Fruit fly (Drosophila melanogaster) whole organism, embryonic: ENCODE measurements around the gene Cyp28c1.

ENCODE experiments used
- ATbp ChIP-seq: fragments of 200-800 bp; sonication (Bioruptor generic); optimal IDR thresholded peaks from 2 replicates; lab custom pipeline; 2017; ENCODE audit warnings: missing biosample characterization, mild to moderate bottlenecking, missing genetic modification characterization, missing genetic modification reagents
- Asciz ChIP-seq: fragments of 200-800 bp; sonication (Bioruptor generic); optimal IDR thresholded peaks from 2 replicates; lab custom pipeline; 2017; ENCODE audit warnings: missing biosample characterization, mild to moderate bottlenecking, missing genetic modification characterization, missing genetic modification reagents
- CG10267 ChIP-seq: fragments of 200-800 bp; sonication (Bioruptor generic); optimal IDR thresholded peaks from 2 replicates; lab custom pipeline; 2018; ENCODE audit warnings: missing biosample characterization, mild to moderate bottlenecking, missing genetic modification characterization, moderate library complexity
- CG11398 ChIP-seq: fragments of 200-800 bp; sonication (Bioruptor generic); optimal IDR thresholded peaks from 2 replicates; lab custom pipeline; 2016; ENCODE audit warnings: missing biosample characterization, missing genetic modification characterization
- CG12391 ChIP-seq: fragments of 200-800 bp; sonication (Bioruptor generic); optimal IDR thresholded peaks from 3 replicates; lab custom pipeline; 2018; ENCODE audit warnings: missing biosample characterization, mild to moderate bottlenecking, missing genetic modification characterization, moderate library complexity
- CG12659 ChIP-seq: fragments of 200-800 bp; sonication (Bioruptor generic); optimal IDR thresholded peaks from 3 replicates; lab custom pipeline; 2017; ENCODE audit warnings: mild to moderate bottlenecking, missing biosample characterization, missing genetic modification reagents, missing genetic modification characterization
- CG13894 ChIP-seq: fragments of 200-800 bp; sonication (Bioruptor generic); optimal IDR thresholded peaks from 3 replicates; lab custom pipeline; 2018; ENCODE audit warnings: missing biosample characterization, mild to moderate bottlenecking, missing genetic modification characterization, moderate library complexity
- CG14710 ChIP-seq: fragments of 200-800 bp; sonication (Bioruptor generic); optimal IDR thresholded peaks from 3 replicates; lab custom pipeline; 2019; ENCODE audit warnings: missing biosample characterization, mild to moderate bottlenecking, missing genetic modification characterization, moderate library complexity
- CG15011 ChIP-seq: fragments of 200-800 bp; sonication (Bioruptor generic); optimal IDR thresholded peaks from 3 replicates; lab custom pipeline; 2018; ENCODE audit warnings: missing biosample characterization, mild to moderate bottlenecking, missing genetic modification characterization
- CG15269 ChIP-seq: fragments of 200-800 bp; sonication (Bioruptor generic); optimal IDR thresholded peaks from 2 replicates; lab custom pipeline; 2018; ENCODE audit warnings: missing biosample characterization, mild to moderate bottlenecking, missing genetic modification characterization, moderate library complexity
- CG16863 ChIP-seq: fragments of 200-800 bp; sonication (Bioruptor generic); optimal IDR thresholded peaks from 3 replicates; lab custom pipeline; 2016; ENCODE audit warnings: missing biosample characterization, missing genetic modification characterization
- CG2712 ChIP-seq: fragments of 200-800 bp; optimal IDR thresholded peaks from 3 replicates; lab custom pipeline; 2019; ENCODE audit warnings: missing biosample characterization, mild to moderate bottlenecking, missing genetic modification characterization, moderate library complexity
- CG33557 ChIP-seq: fragments of 200-800 bp; sonication (Bioruptor generic); optimal IDR thresholded peaks from 2 replicates; lab custom pipeline; 2019; ENCODE audit warnings: missing biosample characterization, mild to moderate bottlenecking, missing genetic modification characterization, moderate library complexity
- CG34224 ChIP-seq: fragments of 200-800 bp; sonication (Bioruptor generic); IDR thresholded peaks from 3 replicates; pipeline ENCODE4 v1.3.6; 2022; ENCODE audit warnings: missing biosample characterization, missing genetic modification characterization; ENCODE audit not compliant: partially characterized antibody
- CG3847 ChIP-seq: fragments of 200-800 bp; sonication (Bioruptor generic); IDR thresholded peaks from 2 replicates; pipeline ENCODE4 v1.3.6; 2022; ENCODE audit warnings: missing biosample characterization, missing genetic modification characterization
- CG4424 ChIP-seq: fragments of 200-800 bp; sonication (Bioruptor generic); optimal IDR thresholded peaks from 3 replicates; lab custom pipeline; 2016; ENCODE audit warnings: missing biosample characterization, missing genetic modification characterization
- CG6175 ChIP-seq: fragments of 200-800 bp; sonication (Bioruptor generic); IDR thresholded peaks from 3 replicates; pipeline ENCODE4 v1.3.6; 2022; ENCODE audit warnings: missing biosample characterization, missing genetic modification characterization
- CG7963 ChIP-seq: fragments of 200-800 bp; sonication (Bioruptor generic); IDR thresholded peaks from 3 replicates; pipeline ENCODE4 v1.3.6; 2022; ENCODE audit warnings: missing biosample characterization, missing genetic modification characterization; ENCODE audit not compliant: partially characterized antibody
- CG8290 ChIP-seq, 3 experiments: fragments of 200-800 bp; sonication (Bioruptor generic); optimal IDR thresholded peaks; 2 replicates each; lab custom pipeline; 2016 to 2019; ENCODE audit warnings: missing biosample characterization in 3 of 3, missing genetic modification characterization in 3 of 3, mild to moderate bottlenecking in 2 of 3, moderate library complexity in 1 of 3
- CHES-1-like ChIP-seq: fragments of 200-800 bp; sonication (Bioruptor generic); optimal IDR thresholded peaks from 2 replicates; lab custom pipeline; 2016; ENCODE audit warnings: missing biosample characterization, missing genetic modification characterization
- CrebB ChIP-seq: fragments of 200-800 bp; sonication (Bioruptor generic); optimal IDR thresholded peaks from 3 replicates; lab custom pipeline; 2018; ENCODE audit warnings: missing biosample characterization, mild to moderate bottlenecking, missing genetic modification characterization
- D19B ChIP-seq: fragments of 200-800 bp; sonication (Bioruptor generic); optimal IDR thresholded peaks from 2 replicates; lab custom pipeline; 2017; ENCODE audit warnings: missing biosample characterization, mild to moderate bottlenecking, missing genetic modification characterization
- Doc3 ChIP-seq: fragments of 200-800 bp; sonication (Bioruptor generic); IDR thresholded peaks from 3 replicates; pipeline ENCODE4 v1.3.6; 2022; ENCODE audit warnings: missing biosample characterization, missing genetic modification characterization; ENCODE audit not compliant: partially characterized antibody
- Dp ChIP-seq: fragments of 200-800 bp; sonication (Bioruptor generic); optimal IDR thresholded peaks from 2 replicates; lab custom pipeline; 2018; ENCODE audit warnings: missing biosample characterization, mild to moderate bottlenecking, missing genetic modification characterization, moderate library complexity
- Elba2 ChIP-seq: fragments of 200-800 bp; sonication (Bioruptor generic); optimal IDR thresholded peaks from 3 replicates; lab custom pipeline; 2016; ENCODE audit warnings: missing biosample characterization, missing genetic modification characterization
- Lpt ChIP-seq: fragments of >200 bp; optimal IDR thresholded peaks from 2 replicates; lab custom pipeline; 2018; ENCODE audit warnings: missing biosample characterization, missing genetic modification characterization
- MBD-R2 ChIP-seq: fragments of 200-800 bp; sonication (Bioruptor generic); IDR thresholded peaks from 2 replicates; pipeline ENCODE4 v1.3.6; 2022; ENCODE audit warnings: missing biosample characterization, missing genetic modification characterization
- Opbp ChIP-seq: fragments of 200-800 bp; sonication (Bioruptor generic); IDR thresholded peaks from 3 replicates; pipeline ENCODE4 v1.3.6; 2022; ENCODE audit warnings: missing biosample characterization, missing genetic modification characterization; ENCODE audit not compliant: partially characterized antibody
- Sry-δ ChIP-seq: fragments of 200-800 bp; sonication (Bioruptor generic); optimal IDR thresholded peaks from 2 replicates; lab custom pipeline; 2016; ENCODE audit warnings: missing biosample characterization, missing genetic modification characterization
- YL-1 ChIP-seq: fragments of 200-800 bp; sonication (Bioruptor generic); optimal IDR thresholded peaks from 3 replicates; lab custom pipeline; 2017; ENCODE audit warnings: missing biosample characterization, mild to moderate bottlenecking, missing genetic modification characterization
- bbx ChIP-seq: fragments of 200-800 bp; sonication (Bioruptor generic); IDR thresholded peaks from 2 replicates; pipeline ENCODE4 v1.3.6; 2022; ENCODE audit warnings: missing biosample characterization, missing genetic modification characterization; ENCODE audit not compliant: partially characterized antibody
- br ChIP-seq: fragments of >200 bp; optimal IDR thresholded peaks from 2 replicates; lab custom pipeline; 2017
- cas ChIP-seq: fragments of 200-800 bp; sonication (Bioruptor generic); IDR thresholded peaks from 2 replicates; pipeline ENCODE4 v1.3.6; 2022; ENCODE audit warnings: missing biosample characterization, missing genetic modification characterization
- cg ChIP-seq: fragments of 200-800 bp; sonication (Bioruptor generic); optimal IDR thresholded peaks from 3 replicates; lab custom pipeline; 2019; ENCODE audit warnings: missing biosample characterization, mild to moderate bottlenecking, missing genetic modification characterization, moderate library complexity
- chinmo ChIP-seq: fragments of 200-800 bp; sonication (Bioruptor generic); IDR thresholded peaks from 4 replicates; pipeline ENCODE4 v1.3.6; 2022; ENCODE audit warnings: missing biosample characterization, missing genetic modification characterization; ENCODE audit not compliant: partially characterized antibody
- crp ChIP-seq, 2 experiments: fragments of 200-800 bp; sonication (Bioruptor generic); optimal IDR thresholded peaks; 2 replicates in 1 of 2; 3 replicates in 1 of 2; lab custom pipeline; 2017; ENCODE audit warnings: missing biosample characterization in 2 of 2, missing genetic modification characterization in 2 of 2, mild to moderate bottlenecking in 1 of 2, moderate library complexity in 1 of 2
- fd3F ChIP-seq: fragments of 200-800 bp; sonication (Bioruptor generic); optimal IDR thresholded peaks from 2 replicates; lab custom pipeline; 2018; ENCODE audit warnings: missing biosample characterization, mild to moderate bottlenecking, missing genetic modification characterization, moderate library complexity
- fru ChIP-seq: fragments of >200 bp; optimal IDR thresholded peaks from 2 replicates; lab custom pipeline; 2017
- gce ChIP-seq: fragments of 200-800 bp; sonication (Bioruptor generic); IDR thresholded peaks from 3 replicates; pipeline ENCODE4 v1.3.6; 2022; ENCODE audit warnings: missing biosample characterization, missing genetic modification characterization
- gcm ChIP-seq: fragments of 200-800 bp; sonication (Bioruptor generic); optimal IDR thresholded peaks from 2 replicates; lab custom pipeline; 2019; ENCODE audit warnings: missing biosample characterization, mild to moderate bottlenecking, missing genetic modification characterization, moderate library complexity
- jumu ChIP-seq: fragments of 200-800 bp; sonication (Bioruptor generic); optimal IDR thresholded peaks from 3 replicates; lab custom pipeline; 2016; ENCODE audit warnings: missing biosample characterization, missing genetic modification characterization
- lbe ChIP-seq: fragments of 200-800 bp; sonication (Bioruptor generic); optimal IDR thresholded peaks from 2 replicates; lab custom pipeline; 2016; ENCODE audit warnings: missing biosample characterization, mild to moderate bottlenecking, missing genetic modification characterization
- onecut ChIP-seq: fragments of 200-800 bp; sonication (Bioruptor generic); IDR thresholded peaks from 2 replicates; pipeline ENCODE4 v1.3.6; 2022; ENCODE audit warnings: missing biosample characterization, missing genetic modification characterization
- pho ChIP-seq: fragments of 200-800 bp; sonication (Bioruptor generic); optimal IDR thresholded peaks from 2 replicates; lab custom pipeline; 2016; ENCODE audit warnings: missing biosample characterization, missing genetic modification characterization
- ro ChIP-seq: fragments of 200-800 bp; sonication (Bioruptor generic); IDR thresholded peaks from 2 replicates; pipeline ENCODE4 v1.3.6; 2022; ENCODE audit warnings: missing biosample characterization, missing genetic modification characterization
- sens ChIP-seq: fragments of 200-800 bp; sonication (Bioruptor generic); peaks from one replicate; lab custom pipeline; 2016; ENCODE audit warnings: missing biosample characterization, missing genetic modification characterization
- sna ChIP-seq: fragments of 200-800 bp; sonication (Bioruptor generic); IDR thresholded peaks from 2 replicates; pipeline ENCODE4 v1.3.6; 2022; ENCODE audit warnings: missing biosample characterization, missing genetic modification characterization; ENCODE audit not compliant: partially characterized antibody
- ssp ChIP-seq: fragments of 200-800 bp; sonication (Bioruptor generic); IDR thresholded peaks from 2 replicates; pipeline ENCODE4 v1.3.6; 2022; ENCODE audit warnings: missing biosample characterization, missing genetic modification characterization
- zen2 ChIP-seq: fragments of 200-800 bp; sonication (Bioruptor generic); IDR thresholded peaks from 3 replicates; pipeline ENCODE4 v1.3.6; 2022; ENCODE audit warnings: missing biosample characterization, missing genetic modification characterization; ENCODE audit not compliant: partially characterized antibody
- zfh1 ChIP-seq: fragments of 200-800 bp; sonication (Bioruptor generic); IDR thresholded peaks from 3 replicates; pipeline ENCODE4 v1.3.6; 2022; ENCODE audit warnings: missing biosample characterization, missing genetic modification characterization

Gene Cyp28c1

DNA sequence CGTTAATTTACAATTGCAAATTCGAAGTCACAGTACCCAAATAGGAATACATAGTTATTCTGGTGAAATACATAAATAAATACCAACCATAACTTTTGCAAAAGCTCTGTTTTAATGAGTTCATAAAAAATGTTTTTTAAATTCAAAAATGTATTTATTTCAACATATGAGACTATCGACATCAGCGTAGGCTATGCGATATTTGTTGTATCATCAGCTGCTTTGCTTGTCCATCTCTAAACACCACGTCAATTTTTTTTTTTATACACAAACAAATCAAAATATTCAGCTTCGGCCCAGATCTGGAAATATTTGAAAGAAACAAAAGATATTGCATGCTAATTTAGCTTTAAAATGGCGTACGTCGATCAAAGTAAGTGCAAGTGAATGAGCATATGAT, 48.7 kb downstream of the Cyp28c1 start, which contains the start of gene CG1840 (continued):
- peak; percentile 14 for TF ChIP-seq Dp (GFP tag; lab: Kevin White, UChicago)
- no peak for TF ChIP-seq gce (GFP tag; lab: Robert Waterston, UW)
- peak; percentile 13 for TF ChIP-seq CG2712
- TF ChIP-seq CG6175 (GFP tag; lab: Robert Waterston, UW), result no peak
- TF ChIP-seq CG7963 (GFP tag; lab: Robert Waterston, UW), result peak; percentile 55; the same call in 2 of the 3 replicates
- TF ChIP-seq CG12659 (GFP tag; lab: Kevin White, UChicago), result peak; percentile 14
- no peak for TF ChIP-seq CG4424
- no peak for TF ChIP-seq fd3F (GFP tag; lab: Kevin White, UChicago)
- TF ChIP-seq ATbp (GFP tag; lab: Kevin White, UChicago), result no peak
- no peak for TF ChIP-seq CG16863 (GFP tag; lab: Kevin White, UChicago)
- TF ChIP-seq zen2 (GFP tag; lab: Robert Waterston, UW), result peak; percentile 67; the same call in 1 of the 3 replicates
- TF ChIP-seq Elba2 (GFP tag; lab: Kevin White, UChicago), result no peak
- TF ChIP-seq zfh1 (GFP tag; lab: Robert Waterston, UW), result no peak
- no peak for TF ChIP-seq CHES-1-like (GFP tag; lab: Kevin White, UChicago)
- TF ChIP-seq CG14710 (tag; lab: Kevin White, UChicago), result peak; percentile 26
- TF ChIP-seq Doc3 (GFP tag; lab: Robert Waterston, UW), result peak; percentile 77
- peak; percentile 13 for TF ChIP-seq YL-1 (GFP tag; lab: Kevin White, UChicago)
- TF ChIP-seq CG11398 (GFP tag; lab: Kevin White, UChicago), result no peak
- TF ChIP-seq lbe (GFP tag; lab: Kevin White, UChicago), result peak; percentile 4
- TF ChIP-seq CG12391 (tag; lab: Kevin White, UChicago), result peak; percentile 15
- TF ChIP-seq CG8290 (GFP tag; optimal IDR thresholded peaks at IDR 0.05; lab: Kevin White, UChicago), result no peak
- peak in 1 of 2 experiments; percentile 23 for TF ChIP-seq CG8290 (tag; optimal IDR thresholded peaks at IDR 0.05; lab: Kevin White, UChicago)
- TF ChIP-seq CG10267 (tag; lab: Kevin White, UChicago), result peak; percentile 44
- TF ChIP-seq br (lab: Kevin White, UChicago), result no peak
- peak; percentile 78 for TF ChIP-seq sens (GFP tag; lab: Kevin White, UChicago)
- 0 out of 4 replicates have a peak, but pooled peaks have one; percentile 29 for TF ChIP-seq chinmo (GFP tag; lab: Robert Waterston, UW)
- no peak for TF ChIP-seq gcm (GFP tag; lab: Kevin White, UChicago)
- TF ChIP-seq CG33557 (GFP tag; lab: Kevin White, UChicago), result no peak
- peak; percentile 72 for TF ChIP-seq Opbp (GFP tag; lab: Robert Waterston, UW)
- TF ChIP-seq Asciz (GFP tag; lab: Kevin White, UChicago), result no peak
- no peak for TF ChIP-seq CrebB (tag; lab: Kevin White, UChicago)
- TF ChIP-seq CG15269 (tag; lab: Kevin White, UChicago), result no peak
- no peak for TF ChIP-seq cg
- TF ChIP-seq pho (GFP tag; lab: Kevin White, UChicago), result no peak
- TF ChIP-seq Lpt (GFP tag; lab: Kevin White, UChicago), result no peak
- TF ChIP-seq CG3847 (GFP tag; lab: Robert Waterston, UW), result peak; percentile 31; the same call in 1 of the 2 replicates
- TF ChIP-seq bbx, result peak; percentile 74
- TF ChIP-seq crp (GFP tag; optimal IDR thresholded peaks at IDR 0.05; lab: Kevin White, UChicago), result peak in 1 of 2 experiments; percentile 79
- TF ChIP-seq MBD-R2, result peak; percentile 61
- peak; percentile 78 for TF ChIP-seq CG34224 (GFP tag; lab: Robert Waterston, UW)
- peak; percentile 51; the same call in 1 of the 2 replicates for TF ChIP-seq sna (GFP tag; lab: Robert Waterston, UW)
- TF ChIP-seq Sry-δ (GFP tag; lab: Kevin White, UChicago), result peak; percentile 87
- no peak for TF ChIP-seq D19B (GFP tag; lab: Kevin White, UChicago)
- no peak for TF ChIP-seq CG15011 (GFP tag; lab: Kevin White, UChicago)
- TF ChIP-seq CG13894 (tag; lab: Kevin White, UChicago), result peak; percentile 28
- no peak for TF ChIP-seq onecut (GFP tag; lab: Robert Waterston, UW)
- TF ChIP-seq ssp (GFP tag; lab: Robert Waterston, UW), result no peak
- no peak for TF ChIP-seq fru
- no peak for TF ChIP-seq ro (GFP tag; lab: Robert Waterston, UW)
- no peak for TF ChIP-seq cas (GFP tag; lab: Robert Waterston, UW)
- no peak for TF ChIP-seq jumu (GFP tag; lab: Kevin White, UChicago)
